Fruit fly (Drosophila melanogaster) whole organism: ENCODE data around the gene inaF-C.

Source experiments
- EcR ChIP-seq, 2 experiments: fragments of >200 bp; optimal IDR thresholded peaks; 2 replicates each; lab custom pipeline; 2017; ENCODE audit warnings: missing biosample characterization in 2 of 2, missing genetic modification characterization in 2 of 2, missing genetic modification reagents in 2 of 2
- psq ChIP-seq: fragments of >200 bp; optimal IDR thresholded peaks from 2 replicates; lab custom pipeline; 2017
- usp ChIP-seq: fragments of >200 bp; optimal IDR thresholded peaks from 2 replicates; lab custom pipeline; 2017; ENCODE audit warnings: missing biosample characterization, missing genetic modification characterization, mixed read lengths

dm6 chrX:11695883-11696211 is 35.7 kb downstream of the inaF-C start:
- no peak for TF ChIP-seq usp (GFP tag; lab: Kevin White, UChicago)
- no peak for TF ChIP-seq psq (lab: Kevin White, UChicago)
- TF ChIP-seq EcR (GFP tag; optimal IDR thresholded peaks at IDR 0.05; lab: Kevin White, UChicago) = no peak
